Worm (Caenorhabditis elegans) whole organism, L4/young adult: ENCODE measurements around the gene Y41D4B.15.
"Not testable (repeated sequence)": the region's sequence is repeated elsewhere in the genome, so short reads cannot be mapped to it uniquely, and the experiment has no call there.

ENCODE experiments used
- W03F9.2 ChIP-seq: fragments of 150-350 bp; optimal IDR thresholded peaks from 2 replicates; lab custom pipeline; 2014; ENCODE audit warnings: missing biosample characterization, missing genetic modification characterization
- dao-5 ChIP-seq: sonication (generic microtip); optimal IDR thresholded peaks from 2 replicates; lab custom pipeline; 2016; ENCODE audit warnings: missing genotype, missing genetic modification characterization, moderate library complexity, missing compliant biosample characterization
- him-1 ChIP-seq: sonication (generic microtip); optimal IDR thresholded peaks from 2 replicates; lab custom pipeline; 2016; ENCODE audit warnings: missing genotype, missing genetic modification reagents, missing genetic modification characterization, missing compliant biosample characterization

Y41D4B.15 gene

ce11 chrIV:1609973-1610372 is 46.1 kb downstream of the Y41D4B.15 start, which contains the start of gene dsl-3:
TSS of gene dsl-3 (plus strand) at chrIV:1610273.
- not testable (repeated sequence) for TF ChIP-seq W03F9.2 (tag; lab: Kevin White, UChicago); him-1; dao-5

- TF ChIP-seq dao-5, result no peak
- no peak for TF ChIP-seq him-1
- TF ChIP-seq W03F9.2 (tag; lab: Kevin White, UChicago), result no peak
Observed at ce11 chrIV:1613592-1613991, 49.7 kb downstream of the Y41D4B.15 start, which contains the start of gene nhr-122. TSS of gene nhr-122 (plus strand) at chrIV:1613892.
